Fruit fly (Drosophila melanogaster) S2 (cell line): ENCODE results near the gene Sgs5bis.

ENCODE experiments used
- CG8478 ChIP-seq: fragments of >200 bp; optimal IDR thresholded peaks from 2 replicates; lab custom pipeline; 2018
- CTCF ChIP-seq, 2 experiments: fragments of >200 bp; optimal IDR thresholded peaks; 2 replicates each; lab custom pipeline; 2018

Gene Sgs5bis

DNA sequence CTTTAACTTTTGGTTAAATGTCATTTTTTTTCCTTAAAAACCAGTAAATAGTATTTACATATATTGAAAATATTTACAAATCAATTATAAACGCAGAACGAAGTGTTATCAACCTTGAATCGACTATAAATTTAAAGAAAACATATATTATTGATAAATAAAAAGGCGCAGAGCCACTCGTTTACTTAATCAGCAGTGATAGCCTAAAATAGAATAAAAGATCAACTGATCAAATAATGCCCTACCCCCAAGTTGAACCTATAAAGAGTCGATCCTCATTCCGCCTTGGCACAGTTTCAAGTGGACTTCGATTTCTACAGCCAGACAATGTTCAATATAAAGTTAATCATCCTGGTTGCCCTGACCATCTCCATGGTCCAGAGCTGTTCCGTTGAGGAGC, 2.0 kb downstream of the Sgs5bis start, which contains the start of gene CG7606:
Gene CG7606 (plus strand): TSS at position 301 of the 400 bp plus-strand sequence.
- TF ChIP-seq CTCF (optimal IDR thresholded peaks at IDR 0.05; lab: Kevin White, UChicago) (no peak), CG8478 (no peak)

DNA sequence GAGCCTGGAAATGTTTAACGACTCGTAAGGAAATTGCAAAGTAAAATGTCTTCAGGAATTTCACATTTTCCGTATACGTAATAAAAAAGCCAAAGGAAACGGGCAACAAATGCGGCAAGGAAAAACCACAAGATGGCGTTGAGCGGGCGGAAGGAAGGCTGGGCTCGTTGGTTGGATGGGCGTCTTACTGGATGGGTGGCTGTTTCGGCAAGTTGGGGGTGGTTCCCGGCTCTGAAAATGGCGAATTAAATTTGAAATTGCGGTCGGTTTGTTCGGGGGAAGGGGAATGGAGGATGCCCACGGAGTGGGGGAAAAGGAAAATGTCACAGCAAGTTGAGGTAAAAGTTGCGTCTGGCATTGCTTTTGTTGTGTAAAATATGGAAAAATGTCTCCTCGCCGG, 5.5 kb downstream of the Sgs5bis start:
- TF ChIP-seq CTCF (optimal IDR thresholded peaks at IDR 0.05; lab: Kevin White, UChicago) (no peak), CG8478 (no peak)

DNA sequence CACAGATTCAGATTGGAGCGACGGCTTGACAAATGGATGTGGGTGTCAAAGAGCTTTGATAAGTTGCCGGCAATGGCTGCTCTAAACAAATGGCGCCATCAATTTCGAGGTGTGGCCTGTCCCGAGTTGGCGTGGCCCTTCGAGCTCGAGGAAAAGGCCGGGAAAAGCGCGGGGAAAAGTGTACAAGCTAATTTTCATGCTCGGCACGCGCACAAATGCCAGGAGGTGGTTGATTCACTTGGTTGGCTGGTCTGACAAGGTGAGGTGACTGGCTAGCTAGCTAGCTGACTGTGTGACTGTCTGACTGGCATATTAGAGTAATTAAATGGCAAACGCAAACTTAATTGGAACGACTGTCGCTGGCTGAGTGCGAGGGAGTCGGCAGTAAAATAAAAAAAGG, 7.7 kb downstream of the Sgs5bis start:
- TF ChIP-seq CTCF (optimal IDR thresholded peaks at IDR 0.05; lab: Kevin White, UChicago) (no peak), CG8478 (no peak)

DNA sequence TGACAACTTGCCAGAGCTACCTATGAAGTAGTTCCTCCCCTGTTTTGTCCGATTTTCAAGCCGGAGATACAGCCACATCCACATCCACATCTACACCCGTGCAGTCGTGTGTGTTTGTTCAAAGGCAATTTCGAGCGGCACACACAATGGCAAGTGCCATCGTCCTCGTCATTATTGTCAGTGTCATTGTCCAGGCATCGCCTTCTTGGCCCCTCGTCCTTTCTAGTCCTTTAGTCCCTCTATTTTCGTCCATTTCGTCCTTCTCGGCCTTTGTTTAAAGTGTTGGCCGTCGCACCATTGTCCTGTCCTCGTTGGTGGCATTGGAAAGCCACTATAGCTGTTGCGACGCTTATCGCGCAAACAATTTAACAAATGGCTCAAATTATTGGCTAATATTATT, 8.8 kb downstream of the Sgs5bis start:
- TF ChIP-seq CG8478 = no peak
- no peak for TF ChIP-seq CTCF (optimal IDR thresholded peaks at IDR 0.05; lab: Kevin White, UChicago)

DNA sequence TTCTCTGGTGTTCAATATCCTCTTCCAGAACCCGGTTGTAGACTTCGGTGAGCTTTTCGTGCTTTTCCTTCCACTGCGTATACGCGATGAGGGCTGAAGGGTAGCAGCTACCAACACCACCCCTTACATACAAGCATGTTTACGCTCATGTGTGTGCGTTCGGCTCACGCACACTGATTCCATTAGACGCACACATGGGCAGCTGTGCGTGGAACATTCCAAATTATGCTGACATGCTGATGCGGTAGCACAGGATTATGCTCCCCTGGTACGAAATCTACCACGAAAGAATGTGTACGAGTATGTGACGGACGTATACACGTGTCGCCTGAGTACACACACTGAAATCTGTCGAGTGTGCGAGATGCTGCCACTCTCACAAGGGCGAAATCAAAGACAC, 9.5 kb downstream of the Sgs5bis start:
- TF ChIP-seq CTCF (optimal IDR thresholded peaks at IDR 0.05; lab: Kevin White, UChicago) = peak in 1 of 2 experiments; percentile 23
- no peak for TF ChIP-seq CG8478

DNA sequence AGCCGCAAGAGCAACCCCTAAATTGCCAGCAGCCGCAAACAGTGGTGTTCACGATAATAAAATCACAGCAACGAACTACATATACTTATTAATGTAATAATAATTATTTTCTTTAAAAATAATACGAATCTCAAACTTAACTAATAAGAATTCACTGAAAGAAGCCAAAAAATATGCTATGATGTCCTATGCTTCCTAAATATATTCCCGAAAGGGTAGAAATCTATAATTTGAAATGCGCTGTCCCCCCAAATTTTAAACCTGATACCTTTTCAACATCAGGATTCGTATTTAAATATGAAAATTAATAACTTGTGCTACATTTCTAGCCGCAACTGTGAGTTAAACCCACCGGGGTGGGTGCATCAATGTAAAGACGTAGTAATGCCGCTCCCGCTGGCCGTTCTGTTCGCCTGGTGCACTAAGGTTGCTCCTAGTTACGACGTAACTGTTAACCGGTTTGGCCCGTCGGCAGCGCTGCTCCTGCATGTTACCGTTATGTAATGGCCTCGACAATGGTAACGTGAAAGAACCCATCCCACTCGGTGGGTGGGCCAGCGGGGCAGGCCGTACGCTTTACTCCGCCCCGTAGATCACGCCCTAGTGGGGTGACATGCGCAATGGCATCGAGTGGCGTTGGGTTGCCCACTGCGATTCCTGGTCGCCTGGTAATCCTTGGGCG, 10.2 kb downstream of the Sgs5bis start:
- TF ChIP-seq CG8478 = no peak
- TF ChIP-seq CTCF (optimal IDR thresholded peaks at IDR 0.05; lab: Kevin White, UChicago) = no peak

DNA sequence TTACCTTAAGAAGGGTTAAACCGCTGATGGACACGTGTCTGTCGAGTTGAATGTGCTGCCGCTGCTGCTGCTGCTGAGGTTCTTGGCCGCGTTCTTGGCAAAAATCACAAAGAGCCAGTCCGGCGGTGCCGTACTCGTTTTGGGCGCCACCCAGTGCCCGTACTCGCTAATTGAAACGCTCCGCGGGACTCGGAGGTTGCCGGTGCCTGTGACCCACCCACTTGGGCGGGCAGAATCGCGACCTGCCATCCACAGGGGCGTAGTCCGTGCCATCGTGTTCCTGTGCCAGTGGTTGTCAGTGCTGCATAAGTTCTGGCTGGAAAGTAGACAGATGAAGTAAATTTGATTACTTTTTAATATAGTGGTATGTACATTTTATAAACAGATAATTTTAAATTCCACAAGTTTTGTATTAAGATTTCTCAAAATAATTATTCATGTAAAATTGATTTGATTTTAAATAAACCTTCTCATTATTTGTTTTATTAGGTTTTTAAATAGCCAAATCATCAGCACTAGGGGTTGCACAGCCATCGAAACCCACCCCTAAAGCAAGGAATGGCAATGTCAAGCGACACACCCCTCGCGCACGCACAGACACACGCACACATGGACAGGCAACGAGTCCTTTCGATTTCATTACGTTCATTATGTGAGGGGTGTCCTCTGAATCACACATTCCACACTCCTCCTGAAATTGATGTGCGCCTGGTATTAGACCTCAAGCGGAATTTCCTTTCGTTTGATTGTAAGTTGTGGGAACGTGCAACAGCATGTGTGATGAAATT, 10.9 kb downstream of the Sgs5bis start:
- TF ChIP-seq CG8478 = no peak
- no peak for TF ChIP-seq CTCF (optimal IDR thresholded peaks at IDR 0.05; lab: Kevin White, UChicago)

DNA sequence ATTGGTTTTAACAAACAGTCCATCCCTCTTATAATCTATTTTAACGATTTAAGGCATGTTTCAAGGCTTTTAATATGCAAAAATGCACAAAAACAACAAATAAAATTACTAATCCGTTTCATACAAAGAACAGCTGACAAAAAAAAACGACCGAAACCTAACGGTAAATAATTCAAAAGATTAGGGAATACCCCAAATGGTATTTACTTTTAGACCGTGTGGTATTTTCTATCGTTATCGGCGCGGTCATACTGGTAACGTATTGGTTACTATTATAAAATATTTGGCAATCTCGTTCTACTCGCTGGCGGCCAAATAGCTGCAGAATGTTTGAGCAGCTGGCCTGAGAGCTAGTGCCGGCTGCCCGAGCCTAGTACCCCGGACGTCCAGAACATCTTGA, 11.7 kb downstream of the Sgs5bis start, which contains the start of gene sll:
Gene sll (plus strand): TSS at position 235 of the 400 bp plus-strand sequence.
- no peak for TF ChIP-seq CTCF (optimal IDR thresholded peaks at IDR 0.05; lab: Kevin White, UChicago)
- TF ChIP-seq CG8478 = no peak

DNA sequence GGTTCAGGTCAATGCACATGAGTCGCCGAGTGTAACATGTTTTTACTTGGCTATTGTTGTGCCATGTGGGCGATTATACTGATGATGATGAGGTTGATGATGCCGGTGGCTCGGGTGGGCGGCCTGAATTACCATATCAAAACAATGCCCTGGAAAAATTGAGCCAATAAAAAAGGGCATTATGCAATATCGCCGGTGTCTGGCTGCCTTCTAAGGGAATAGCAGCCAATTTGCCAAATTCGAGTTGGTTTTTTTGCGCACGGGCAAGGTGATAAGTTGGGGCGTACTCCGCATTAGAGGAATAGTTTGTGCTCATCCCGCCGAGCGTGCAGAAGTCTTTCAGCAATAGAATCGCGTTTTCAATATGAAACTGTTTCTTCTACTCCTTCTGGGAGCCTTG, 14.9 kb downstream of the Sgs5bis start, which contains the start of gene CG14329:
Gene CG14329 (plus strand): TSS at position 301 of the 400 bp plus-strand sequence.
- TF ChIP-seq CG8478 = no peak
- TF ChIP-seq CTCF (optimal IDR thresholded peaks at IDR 0.05; lab: Kevin White, UChicago) = no peak

DNA sequence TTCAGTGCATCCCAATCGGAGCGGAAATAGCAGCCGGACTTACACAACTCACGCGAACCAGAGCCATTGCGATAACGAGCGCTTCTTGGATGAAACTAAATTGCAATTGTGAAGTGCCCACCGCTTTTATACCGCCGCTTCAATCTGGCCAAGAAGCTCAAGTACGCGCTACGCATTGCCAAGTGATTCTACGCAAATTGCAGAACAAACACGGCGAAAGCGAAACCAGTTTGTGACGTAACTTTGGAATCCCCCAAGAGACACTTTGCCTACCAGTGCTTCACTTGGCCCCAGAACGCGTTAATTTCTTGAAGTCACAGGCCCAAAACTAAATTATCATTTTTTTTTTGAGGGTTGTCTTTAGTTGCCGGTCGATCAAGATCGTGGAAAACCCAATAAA, 17.2 kb downstream of the Sgs5bis start, which contains the start of gene Edg91:
Gene Edg91 (minus strand): TSS at position 101 of the 400 bp plus-strand sequence.
- TF ChIP-seq CTCF (optimal IDR thresholded peaks at IDR 0.05; lab: Kevin White, UChicago) = no peak
- TF ChIP-seq CG8478 = no peak

DNA sequence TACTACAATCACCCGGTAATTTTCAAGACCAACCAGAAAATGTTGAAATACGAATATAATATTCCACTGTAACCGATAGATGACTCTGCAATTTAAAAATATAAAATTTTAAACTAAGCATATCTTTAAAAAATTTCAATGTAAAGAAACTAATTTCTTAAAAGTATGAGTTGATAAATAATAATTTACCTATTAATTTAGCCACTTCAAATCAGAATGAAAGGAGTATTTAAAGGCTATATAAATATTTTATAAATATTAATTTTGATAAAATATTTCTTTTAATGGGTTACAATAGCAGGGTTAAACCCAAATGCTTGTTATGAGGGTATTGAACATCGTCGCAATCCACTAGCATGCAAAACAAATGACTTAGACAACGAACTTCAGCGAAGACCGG, 17.6 kb downstream of the Sgs5bis start:
- TF ChIP-seq CTCF (optimal IDR thresholded peaks at IDR 0.05; lab: Kevin White, UChicago) (no peak), CG8478 (no peak)

DNA sequence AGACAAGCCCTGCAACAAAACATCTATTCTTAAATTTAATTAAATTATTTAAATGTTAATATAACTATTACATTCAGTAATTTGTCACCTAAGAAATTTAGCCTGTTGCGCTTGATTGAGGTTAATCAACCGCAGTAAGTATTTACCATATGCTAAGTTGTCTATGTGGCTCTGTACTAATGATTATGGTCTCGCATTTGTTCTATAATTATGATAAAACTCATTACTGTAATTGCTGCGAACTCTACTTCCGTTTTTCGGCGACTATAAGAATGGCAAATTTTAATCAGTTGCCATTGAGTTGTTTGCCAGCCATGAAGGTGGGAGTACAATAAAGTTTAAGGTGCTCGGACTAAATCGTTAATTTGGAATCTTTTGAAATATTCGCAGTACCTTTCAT, 18.4 kb downstream of the Sgs5bis start, which contains the start of gene CG34281:
Gene CG34281 (plus strand): TSS at position 301 of the 400 bp plus-strand sequence.
- TF ChIP-seq CG8478 (no peak), CTCF (optimal IDR thresholded peaks at IDR 0.05; lab: Kevin White, UChicago) (no peak)

DNA sequence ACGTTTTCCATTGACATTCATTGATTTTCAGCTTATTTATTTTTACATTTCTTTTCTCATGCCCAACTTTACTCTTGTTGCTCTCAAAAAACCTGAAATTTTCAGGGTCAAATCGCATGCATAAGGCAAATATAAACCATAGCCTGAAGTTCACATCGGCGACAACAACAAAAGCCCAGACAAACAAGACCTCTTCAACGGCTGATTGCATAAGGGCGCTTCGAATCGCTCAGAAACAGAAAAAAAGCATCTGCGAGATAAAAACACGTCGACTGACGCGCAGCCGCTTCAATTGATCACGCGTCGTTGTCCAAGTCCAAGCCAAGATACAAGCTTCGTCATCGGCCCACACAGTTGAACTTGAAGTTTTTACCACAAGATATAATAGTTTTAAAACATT, 19.4 kb downstream of the Sgs5bis start, which contains the start of gene CG14327:
Gene CG14327 (plus strand): TSS at position 161 of the 400 bp plus-strand sequence.
- TF ChIP-seq CG8478 (no peak), CTCF (optimal IDR thresholded peaks at IDR 0.05; lab: Kevin White, UChicago) (no peak)

DNA sequence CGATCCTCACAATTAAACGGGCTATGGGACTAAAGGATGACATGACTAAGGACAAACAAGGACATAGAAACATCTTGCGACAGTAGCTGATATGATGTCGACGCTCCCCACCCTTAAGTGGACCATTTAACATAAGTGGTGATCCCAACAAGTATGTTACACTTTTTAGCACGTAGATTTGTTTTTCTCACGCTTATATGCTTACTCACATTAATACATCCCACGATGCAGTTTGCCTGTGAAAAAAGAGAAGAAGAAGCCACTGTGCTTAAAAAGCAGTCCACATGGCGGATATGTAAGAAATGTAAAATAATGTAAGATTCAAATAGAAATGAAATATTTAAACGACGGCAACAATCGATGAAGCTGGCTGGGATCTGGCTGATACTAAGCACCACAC, 20.9 kb downstream of the Sgs5bis start:
- TF ChIP-seq CTCF (optimal IDR thresholded peaks at IDR 0.05; lab: Kevin White, UChicago) = peak; percentile 63 to 64
- TF ChIP-seq CG8478 = no peak

DNA sequence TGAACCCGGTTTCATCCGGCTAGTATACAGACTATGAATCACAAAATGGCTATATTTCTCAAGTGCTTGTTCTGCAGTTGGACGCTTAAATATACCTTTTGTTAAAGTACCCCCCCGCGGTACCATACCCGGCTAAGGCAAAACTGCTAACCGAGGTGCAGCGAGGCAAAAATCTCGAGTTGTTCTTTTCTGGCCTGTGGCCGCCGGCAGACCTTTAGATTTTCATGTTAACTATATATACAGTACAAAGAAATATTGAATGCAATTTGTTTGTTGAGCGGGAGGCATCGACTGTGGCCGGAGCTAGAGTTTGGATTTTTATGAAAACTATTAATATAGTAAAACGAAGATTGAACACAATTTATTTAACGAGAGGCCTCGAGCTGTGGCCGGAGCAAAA, 21.6 kb downstream of the Sgs5bis start:
- no peak for TF ChIP-seq CG8478
- no peak for TF ChIP-seq CTCF (optimal IDR thresholded peaks at IDR 0.05; lab: Kevin White, UChicago)

DNA sequence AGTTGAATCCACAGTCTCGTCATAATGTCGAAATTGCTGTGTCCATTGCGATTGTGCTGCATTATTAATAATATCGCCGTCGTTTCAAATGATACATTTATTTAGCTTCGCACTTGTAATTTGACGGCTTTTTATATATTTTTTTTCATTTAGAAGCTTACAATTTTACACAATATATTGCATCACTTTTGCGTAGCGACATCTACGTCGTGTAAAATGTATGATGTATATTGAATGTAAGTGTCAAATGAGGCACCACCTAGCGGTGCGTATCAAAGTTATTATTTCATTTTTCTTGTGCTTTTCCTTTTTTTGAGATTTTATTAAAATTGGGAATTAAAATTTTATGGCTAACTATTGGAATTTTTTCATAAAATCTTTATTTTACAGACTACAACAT, 22.4 kb downstream of the Sgs5bis start:
- TF ChIP-seq CG8478 (no peak), CTCF (optimal IDR thresholded peaks at IDR 0.05; lab: Kevin White, UChicago) (peak; percentile 69 to 89)
